Worm (Caenorhabditis elegans): Measurements from ENCODE around the gene mlc-2.

Gene mlc-2

ce11 chrX:17442539-17442938, 13.8 kb downstream of the mlc-2 start:
- TF ChIP-seq madf-5 (GFP tag; IDR thresholded peaks at IDR 0.05) (peak; percentile 85 to 94; a peak in 3 of 4 replicates), F26F4.8 (GFP tag; conservative IDR thresholded peaks at IDR 0.05) (peak; percentile 95), D1046.2 (GFP tag; IDR thresholded peaks at IDR 0.05) (peak; percentile 79; the same call in 1 of the 2 replicates), ceh-44 (GFP tag; IDR thresholded peaks at IDR 0.05) (peak; percentile 92), zip-11 (GFP tag; IDR thresholded peaks at IDR 0.05) (peak; percentile 84; the same call in 1 of the 2 replicates), arid-1 (GFP tag; conservative IDR thresholded peaks at IDR 0.05) (peak; percentile 72), tag-97 (GFP tag; IDR thresholded peaks at IDR 0.05) (0 out of 2 replicates have a peak, but pooled peaks have one; percentile 82), nhr-42 (GFP tag; IDR thresholded peaks at IDR 0.05) (peak; percentile 74; the same call in 1 of the 2 replicates), ctbp-1 (GFP tag; IDR thresholded peaks at IDR 0.05) (0 out of 2 replicates have a peak, but pooled peaks have one; percentile 9), dmd-8 (GFP tag; IDR thresholded peaks at IDR 0.05) (peak; percentile 67; the same call in 1 of the 2 replicates), lim-7 (GFP tag; IDR thresholded peaks at IDR 0.05) (peak; percentile 81), dmd-9 (GFP tag; IDR thresholded peaks at IDR 0.05) (peak; percentile 82; the same call in 1 of the 2 replicates), T26A8.4 (GFP tag; IDR thresholded peaks at IDR 0.05) (peak; percentile 32; the same call in 1 of the 2 replicates), F44E2.7 (GFP tag; IDR thresholded peaks at IDR 0.05) (peak; percentile 95), vab-7 (GFP tag; IDR thresholded peaks at IDR 0.05) (peak; percentile 74), egl-43 (GFP tag; IDR thresholded peaks at IDR 0.05) (peak; percentile 89), madf-9 (GFP tag; conservative IDR thresholded peaks at IDR 0.05) (peak; percentile 82; the same call in 1 of the 2 replicates), snpc-1.2 (GFP tag; IDR thresholded peaks at IDR 0.05) (peak; percentile 69; the same call in 1 of the 2 replicates), php-3 (GFP tag; IDR thresholded peaks at IDR 0.05) (peak; percentile 70), ceh-20 (GFP tag; IDR thresholded peaks at IDR 0.05) (peak; percentile 63; the same call in 1 of the 2 replicates), saeg-2 (GFP tag; IDR thresholded peaks at IDR 0.05) (peak; percentile 68; the same call in 1 of the 2 replicates), set-16 (GFP tag; IDR thresholded peaks at IDR 0.05) (peak; percentile 62), Y105C5A.15 (GFP tag; IDR thresholded peaks at IDR 0.05) (peak; percentile 92; the same call in 1 of the 2 replicates), mxl-2 (GFP tag; conservative IDR thresholded peaks at IDR 0.05) (peak; percentile 90), tra-1 (GFP tag; IDR thresholded peaks at IDR 0.05) (peak; percentile 38; the same call in 1 of the 2 replicates)

- TF ChIP-seq mxl-2 (GFP tag; conservative IDR thresholded peaks at IDR 0.05) (no peak), hif-1 (tag; optimal IDR thresholded peaks at IDR 0.05) (no peak), nhr-42 (GFP tag; IDR thresholded peaks at IDR 0.05) (no peak), zip-11 (GFP tag; IDR thresholded peaks at IDR 0.05) (no peak), ceh-82 (tag; optimal IDR thresholded peaks at IDR 0.05) (no peak), lim-7 (GFP tag; IDR thresholded peaks at IDR 0.05) (no peak), spr-1 (tag; optimal IDR thresholded peaks at IDR 0.05) (no peak), lsy-2 (tag; optimal IDR thresholded peaks at IDR 0.05) (no peak), Y105C5A.15 (GFP tag; IDR thresholded peaks at IDR 0.05) (no peak), daf-8 (GFP tag; IDR thresholded peaks at IDR 0.05) (no peak), attf-4 (tag; optimal IDR thresholded peaks at IDR 0.05) (no peak), nhr-25 (tag; optimal IDR thresholded peaks at IDR 0.05; ENCODE audit: borderline replicate concordance, insufficient read depth) (no peak), nhr-102 (tag; optimal IDR thresholded peaks at IDR 0.05) (no peak), F37D6.2 (tag; optimal IDR thresholded peaks at IDR 0.05) (no peak)
Observed at ce11 chrX:17438386-17438785, 18.0 kb downstream of the mlc-2 start, which contains the start of gene C36E6.8. Gene C36E6.8 (plus strand): TSS chrX:17438686.

- peak; percentile 92 for TF ChIP-seq D1046.2 (GFP tag; IDR thresholded peaks at IDR 0.05)
- no peak for TF ChIP-seq lin-13 (GFP tag; optimal IDR thresholded peaks at IDR 0.05)
- no peak for TF ChIP-seq daf-12 (tag; optimal IDR thresholded peaks at IDR 0.05)
- TF ChIP-seq hlh-30 (tag; optimal IDR thresholded peaks at IDR 0.05; ENCODE audit: insufficient read depth), result peak; percentile 43
- TF ChIP-seq mep-1 (tag; optimal IDR thresholded peaks at IDR 0.05), result peak; percentile 36
- TF ChIP-seq aha-1 (tag), result peak; percentile 70
- peak; percentile 35 for TF ChIP-seq rbr-2 (tag; optimal IDR thresholded peaks at IDR 0.05)
- no peak for TF ChIP-seq T20F7.1 (GFP tag; optimal IDR thresholded peaks at IDR 0.05)
- peak; percentile 30 for TF ChIP-seq hlh-11 (tag; optimal IDR thresholded peaks at IDR 0.05)
- TF ChIP-seq hif-1 (tag; optimal IDR thresholded peaks at IDR 0.05), result peak in 1 of 2 experiments; percentile 15
- no peak for TF ChIP-seq vab-7 (GFP tag; IDR thresholded peaks at IDR 0.05)
- TF ChIP-seq mes-2 (tag; optimal IDR thresholded peaks at IDR 0.05; ENCODE audit: poor library complexity, severe bottlenecking), result peak; percentile 54
- 0 out of 2 replicates have a peak, but pooled peaks have one; percentile 29 for TF ChIP-seq ctbp-1 (GFP tag; IDR thresholded peaks at IDR 0.05)
- TF ChIP-seq daf-16 (GFP tag; optimal IDR thresholded peaks at IDR 0.05), result no peak
- peak; percentile 18 for TF ChIP-seq daf-16 (tag; optimal IDR thresholded peaks at IDR 0.05)
- TF ChIP-seq F49E8.2 (tag; optimal IDR thresholded peaks at IDR 0.05; ENCODE audit: borderline replicate concordance), result no peak
- TF ChIP-seq nhr-42 (GFP tag; IDR thresholded peaks at IDR 0.05), result 0 out of 2 replicates have a peak, but pooled peaks have one; percentile 16
Observed at ce11 chrX:17434234-17434633, 22.2 kb downstream of the mlc-2 start, which contains the start of gene fubl-3. Gene fubl-3 (plus strand): TSS chrX:17434445.
